Fruit fly (Drosophila melanogaster) whole organism, embryonic: ENCODE data around the gene Gclc.

Experiments used
- Atf3 ChIP-seq: fragments of 200-800 bp; sonication (Bioruptor generic); optimal IDR thresholded peaks from 3 replicates; lab custom pipeline; 2016; ENCODE audit warnings: missing biosample characterization, missing genetic modification characterization
- Awh ChIP-seq: fragments of 200-800 bp; sonication (Bioruptor generic); IDR thresholded peaks from 2 replicates; pipeline ENCODE4, ENCODE4 v1.3.6; 2022; ENCODE audit warnings: missing biosample characterization, missing genetic modification characterization
- Bdp1 ChIP-seq: fragments of 200-800 bp; sonication (Bioruptor generic); optimal IDR thresholded peaks from 3 replicates; lab custom pipeline; 2016; ENCODE audit warnings: missing biosample characterization, missing genetic modification characterization
- CG10267 ChIP-seq: fragments of 200-800 bp; sonication (Bioruptor generic); optimal IDR thresholded peaks from 2 replicates; lab custom pipeline; 2018; ENCODE audit warnings: missing biosample characterization, mild to moderate bottlenecking, missing genetic modification characterization, moderate library complexity
- CG10274 ChIP-seq: fragments of 200-800 bp; sonication (Bioruptor generic); optimal IDR thresholded peaks from 3 replicates; lab custom pipeline; 2017; ENCODE audit warnings: missing biosample characterization, mild to moderate bottlenecking, missing genetic modification characterization
- CG12155 ChIP-seq: fragments of 200-800 bp; sonication (Bioruptor generic); optimal IDR thresholded peaks from 3 replicates; lab custom pipeline; 2016; ENCODE audit warnings: missing biosample characterization, missing genetic modification characterization
- CG12219 ChIP-seq: fragments of 200-800 bp; sonication (Bioruptor generic); optimal IDR thresholded peaks from 3 replicates; lab custom pipeline; 2018; ENCODE audit warnings: missing biosample characterization, mild to moderate bottlenecking, missing genetic modification characterization
- CG13424 ChIP-seq: fragments of 200-800 bp; sonication (Bioruptor generic); optimal IDR thresholded peaks from 2 replicates; lab custom pipeline; 2019; ENCODE audit warnings: missing biosample characterization, mild to moderate bottlenecking, missing genetic modification characterization, moderate library complexity
- CG14014 ChIP-seq: fragments of 200-800 bp; sonication (Bioruptor generic); IDR thresholded peaks from 2 replicates; pipeline ENCODE4 v1.3.6; 2022; ENCODE audit warnings: missing biosample characterization, missing genetic modification characterization
- CG14710 ChIP-seq: fragments of 200-800 bp; sonication (Bioruptor generic); optimal IDR thresholded peaks from 3 replicates; lab custom pipeline; 2019; ENCODE audit warnings: missing biosample characterization, mild to moderate bottlenecking, missing genetic modification characterization, moderate library complexity
- CG15601 ChIP-seq: fragments of 200-800 bp; sonication (Bioruptor generic); optimal IDR thresholded peaks from 3 replicates; lab custom pipeline; 2019; ENCODE audit warnings: missing biosample characterization, mild to moderate bottlenecking, missing genetic modification characterization, moderate library complexity
- CG1603 ChIP-seq: fragments of 200-800 bp; sonication (Bioruptor generic); optimal IDR thresholded peaks from 2 replicates; lab custom pipeline; 2019; ENCODE audit warnings: missing biosample characterization, mild to moderate bottlenecking, missing genetic modification characterization, moderate library complexity
- CG18011 ChIP-seq: fragments of 200-800 bp; sonication (Bioruptor generic); optimal IDR thresholded peaks from 2 replicates; lab custom pipeline; 2017; ENCODE audit warnings: missing biosample characterization, missing genetic modification characterization, mild to moderate bottlenecking, moderate library complexity, missing genotype
- CG2678 ChIP-seq: fragments of 200-800 bp; sonication (Bioruptor generic); optimal IDR thresholded peaks from 3 replicates; lab custom pipeline; 2019; ENCODE audit warnings: missing biosample characterization, mild to moderate bottlenecking, missing genetic modification characterization, moderate library complexity
- CG3407 ChIP-seq: fragments of 200-800 bp; sonication (Bioruptor generic); optimal IDR thresholded peaks from 2 replicates; lab custom pipeline; 2018; ENCODE audit warnings: missing biosample characterization, mild to moderate bottlenecking, missing genetic modification characterization
- CG42726 ChIP-seq: fragments of 200-800 bp; sonication (Bioruptor generic); IDR thresholded peaks from 2 replicates; pipeline ENCODE4 v1.3.6; 2022; ENCODE audit warnings: missing biosample characterization, missing genetic modification characterization; ENCODE audit not compliant: partially characterized antibody
- CG4707 ChIP-seq: fragments of 200-800 bp; sonication (Bioruptor generic); optimal IDR thresholded peaks from 2 replicates; lab custom pipeline; 2018; ENCODE audit warnings: missing biosample characterization, mild to moderate bottlenecking, missing genetic modification characterization, moderate library complexity
- CG6765 ChIP-seq: fragments of 200-800 bp; sonication (Bioruptor generic); optimal IDR thresholded peaks from 3 replicates; lab custom pipeline; 2017; ENCODE audit warnings: missing biosample characterization, mild to moderate bottlenecking, missing genetic modification characterization
- CG9437 ChIP-seq: fragments of 200-800 bp; sonication (Bioruptor generic); optimal IDR thresholded peaks from 2 replicates; lab custom pipeline; 2018; ENCODE audit warnings: missing biosample characterization, mild to moderate bottlenecking, missing genetic modification characterization
- CG9817 ChIP-seq: fragments of 200-800 bp; sonication (Bioruptor generic); optimal IDR thresholded peaks from 2 replicates; lab custom pipeline; 2018; ENCODE audit warnings: missing biosample characterization, mild to moderate bottlenecking, missing genetic modification characterization, moderate library complexity
- Dad ChIP-seq: fragments of 200-800 bp; sonication (Bioruptor generic); optimal IDR thresholded peaks from 3 replicates; lab custom pipeline; 2016; ENCODE audit warnings: missing biosample characterization, missing genetic modification characterization
- Doc3 ChIP-seq: fragments of 200-800 bp; sonication (Bioruptor generic); IDR thresholded peaks from 3 replicates; pipeline ENCODE4 v1.3.6; 2022; ENCODE audit warnings: missing biosample characterization, missing genetic modification characterization; ENCODE audit not compliant: partially characterized antibody
- E2f1 ChIP-seq: fragments of 200-800 bp; sonication (Bioruptor generic); IDR thresholded peaks from 2 replicates; pipeline ENCODE4 v1.3.6; 2022; ENCODE audit warnings: missing biosample characterization, missing genetic modification characterization
- Ets65A ChIP-seq: fragments of 200-800 bp; sonication (Bioruptor generic); peaks from one replicate; lab custom pipeline; 2016; ENCODE audit warnings: missing biosample characterization, missing genetic modification characterization
- H15 ChIP-seq: fragments of 200-800 bp; sonication (Bioruptor generic); IDR thresholded peaks from 3 replicates; pipeline ENCODE4 v1.3.6; 2022; ENCODE audit warnings: missing biosample characterization, missing genetic modification characterization
- HLH3B ChIP-seq: fragments of 200-800 bp; sonication (Bioruptor generic); IDR thresholded peaks from 2 replicates; pipeline ENCODE4 v1.3.6; 2022; ENCODE audit warnings: missing biosample characterization, missing genetic modification characterization
- HLH4C ChIP-seq: fragments of 200-800 bp; sonication (Bioruptor generic); IDR thresholded peaks from 3 replicates; pipeline ENCODE4 v1.3.6; 2022; ENCODE audit warnings: missing biosample characterization, missing genetic modification characterization; ENCODE audit not compliant: partially characterized antibody
- Nf-YC ChIP-seq: fragments of 200-800 bp; optimal IDR thresholded peaks from 3 replicates; lab custom pipeline; 2019; ENCODE audit warnings: missing biosample characterization, mild to moderate bottlenecking, missing genetic modification characterization, moderate library complexity
- PHDP ChIP-seq: fragments of 200-800 bp; sonication (Bioruptor generic); optimal IDR thresholded peaks from 3 replicates; lab custom pipeline; 2018; ENCODE audit warnings: missing biosample characterization, mild to moderate bottlenecking, missing genetic modification characterization, moderate library complexity
- Sin3A ChIP-seq: fragments of >200 bp; optimal IDR thresholded peaks from 2 replicates; lab custom pipeline; 2018
- Sox100B ChIP-seq: fragments of 200-800 bp; sonication (Bioruptor generic); optimal IDR thresholded peaks from 3 replicates; lab custom pipeline; 2018; ENCODE audit warnings: missing biosample characterization, mild to moderate bottlenecking, missing genetic modification characterization
- TFAM ChIP-seq: fragments of 200-800 bp; sonication (Bioruptor generic); optimal IDR thresholded peaks from 2 replicates; lab custom pipeline; 2017; ENCODE audit warnings: missing biosample characterization, missing genetic modification characterization, inconsistent platforms
- Trl ChIP-seq, 3 experiments: fragments of >200 bp in 2 of 3; fragments of 200-800 bp in 1 of 3; sonication (Bioruptor generic) in 1 of 3; optimal IDR thresholded peaks; 2 replicates in 1 of 3; 3 replicates in 2 of 3; lab custom pipeline; 2016 to 2017; ENCODE audit warnings: missing biosample characterization in 1 of 3, missing genetic modification characterization in 1 of 3
- bbx ChIP-seq: fragments of 200-800 bp; sonication (Bioruptor generic); IDR thresholded peaks from 2 replicates; pipeline ENCODE4 v1.3.6; 2022; ENCODE audit warnings: missing biosample characterization, missing genetic modification characterization; ENCODE audit not compliant: partially characterized antibody
- bigmax ChIP-seq: fragments of 200-800 bp; sonication (Bioruptor generic); optimal IDR thresholded peaks from 2 replicates; lab custom pipeline; 2018; ENCODE audit warnings: missing biosample characterization, mild to moderate bottlenecking, missing genetic modification characterization
- chif ChIP-seq, 2 experiments: fragments of 200-800 bp; sonication (Bioruptor generic); optimal IDR thresholded peaks; 3 replicates each; lab custom pipeline; 2016; ENCODE audit warnings: missing biosample characterization in 2 of 2, missing genetic modification characterization in 2 of 2
- ci ChIP-seq: fragments of 200-800 bp; sonication (Bioruptor generic); IDR thresholded peaks from 3 replicates; pipeline ENCODE4 v1.3.6; 2022; ENCODE audit warnings: missing biosample characterization, missing genetic modification characterization
- dmrt99B ChIP-seq: fragments of 200-800 bp; sonication (Bioruptor generic); optimal IDR thresholded peaks from 2 replicates; lab custom pipeline; 2018; ENCODE audit warnings: missing biosample characterization, mild to moderate bottlenecking, missing genetic modification characterization, moderate library complexity
- ems ChIP-seq: fragments of 200-800 bp; sonication (Bioruptor generic); optimal IDR thresholded peaks from 3 replicates; lab custom pipeline; 2016; ENCODE audit warnings: missing biosample characterization, missing genetic modification characterization
- gt ChIP-seq: fragments of 200-800 bp; sonication (Bioruptor generic); IDR thresholded peaks from 2 replicates; pipeline ENCODE4 v1.3.6; 2022; ENCODE audit warnings: missing biosample characterization, missing genetic modification characterization
- h ChIP-seq: fragments of >200 bp; optimal IDR thresholded peaks from 2 replicates; lab custom pipeline; 2017
- lmd ChIP-seq: fragments of 200-800 bp; sonication (Bioruptor generic); IDR thresholded peaks from 2 replicates; pipeline ENCODE4 v1.3.6; 2022; ENCODE audit warnings: missing biosample characterization, missing genetic modification characterization
- lov ChIP-seq, 2 experiments: fragments of 200-800 bp in 1 of 2; fragments of >200 bp in 1 of 2; sonication (Bioruptor generic) in 1 of 2; IDR thresholded peaks in 1 of 2; optimal IDR thresholded peaks in 1 of 2; 2 replicates in 1 of 2; 3 replicates in 1 of 2; pipeline versions ENCODE4 v1.3.6 to Lab custom; 2017 to 2022; ENCODE audit warnings: missing biosample characterization in 1 of 2, missing genetic modification characterization in 1 of 2
- mam ChIP-seq: fragments of 200-800 bp; sonication (Bioruptor generic); optimal IDR thresholded peaks from 3 replicates; lab custom pipeline; 2016; ENCODE audit warnings: missing biosample characterization, missing genetic modification characterization
- pho ChIP-seq: fragments of 200-800 bp; sonication (Bioruptor generic); optimal IDR thresholded peaks from 2 replicates; lab custom pipeline; 2016; ENCODE audit warnings: missing biosample characterization, missing genetic modification characterization
- run ChIP-seq: fragments of 200-800 bp; sonication (Bioruptor generic); optimal IDR thresholded peaks from 3 replicates; lab custom pipeline; 2018; ENCODE audit warnings: missing biosample characterization, mild to moderate bottlenecking, missing genetic modification characterization
- sna ChIP-seq: fragments of 200-800 bp; sonication (Bioruptor generic); IDR thresholded peaks from 2 replicates; pipeline ENCODE4 v1.3.6; 2022; ENCODE audit warnings: missing biosample characterization, missing genetic modification characterization; ENCODE audit not compliant: partially characterized antibody
- toy ChIP-seq: fragments of 200-800 bp; sonication (Bioruptor generic); IDR thresholded peaks from 2 replicates; pipeline ENCODE4 v1.3.6; 2022; ENCODE audit warnings: missing biosample characterization, missing genetic modification characterization
- unc-4 ChIP-seq: fragments of 200-800 bp; sonication (Bioruptor generic); IDR thresholded peaks from 2 replicates; pipeline ENCODE4 v1.3.6; 2022; ENCODE audit warnings: missing biosample characterization, missing genetic modification characterization; ENCODE audit not compliant: partially characterized antibody
- usp ChIP-seq: fragments of >200 bp; optimal IDR thresholded peaks from 2 replicates; lab custom pipeline; 2017; ENCODE audit warnings: missing biosample characterization, missing genetic modification characterization

The Gclc gene

dm6 chrX:8157294-8157693 lies 41.3 kb upstream of the Gclc start, which contains the start of the genes Traf6 and GIIIspla2 (continued):
- TF ChIP-seq CG9817 (tag; lab: Kevin White, UChicago) (peak; percentile 88), run (tag; lab: Kevin White, UChicago) (no peak), bbx (GFP tag; lab: Robert Waterston, UW) (no peak), CG18011 (peak; percentile 67), CG14014 (GFP tag; lab: Robert Waterston, UW) (peak; percentile 73), CG10267 (tag; lab: Kevin White, UChicago) (peak; percentile 95), ems (peak; percentile 63), Atf3 (GFP tag; lab: Kevin White, UChicago) (peak; percentile 60), HLH3B (GFP tag; lab: Robert Waterston, UW) (peak; percentile 71), bigmax (GFP tag; lab: Kevin White, UChicago) (no peak), Trl (optimal IDR thresholded peaks at IDR 0.05; lab: Kevin White, UChicago) (no peak), Trl (GFP tag; optimal IDR thresholded peaks at IDR 0.05; lab: Kevin White, UChicago) (peak; percentile 64), Sox100B (no peak), Awh (GFP tag; lab: Robert Waterston, UW) (no peak), ci (GFP tag; lab: Robert Waterston, UW) (peak; percentile 81), CG1603 (peak; percentile 90), Doc3 (GFP tag; lab: Robert Waterston, UW) (no peak), CG6765 (peak; percentile 30), E2f1 (peak; percentile 81), CG13424 (tag; lab: Kevin White, UChicago) (peak; percentile 83), usp (GFP tag; lab: Kevin White, UChicago) (no peak), CG9437 (GFP tag; lab: Kevin White, UChicago) (peak; percentile 70), CG14710 (tag; lab: Kevin White, UChicago) (peak; percentile 84), CG2678 (tag; lab: Kevin White, UChicago) (no peak), PHDP (tag; lab: Kevin White, UChicago) (peak; percentile 80), lmd (GFP tag; lab: Robert Waterston, UW) (peak; percentile 82), TFAM (no peak), Bdp1 (GFP tag; lab: Kevin White, UChicago) (peak; percentile 74), CG4707 (no peak), h (lab: Kevin White, UChicago) (no peak), lov (optimal IDR thresholded peaks at IDR 0.05; lab: Kevin White, UChicago) (no peak), lov (GFP tag; IDR thresholded peaks at IDR 0.05; lab: Robert Waterston, UW) (peak; percentile 63; the same call in 1 of the 3 replicates), CG15601 (tag; lab: Kevin White, UChicago) (peak; percentile 37), sna (0 out of 2 replicates have a peak, but pooled peaks have one; percentile 40), gt (GFP tag; lab: Robert Waterston, UW) (peak; percentile 59; the same call in 1 of the 2 replicates), CG42726 (GFP tag; lab: Robert Waterston, UW) (no peak), dmrt99B (tag; lab: Kevin White, UChicago) (no peak), pho (GFP tag; lab: Kevin White, UChicago) (peak; percentile 77), Ets65A (GFP tag; lab: Kevin White, UChicago) (peak; percentile 97), toy (GFP tag; lab: Robert Waterston, UW) (no peak; the same call in 1 of the 2 replicates), HLH4C (GFP tag; lab: Robert Waterston, UW) (0 out of 3 replicates have a peak, but pooled peaks have one; percentile 26), mam (GFP tag; lab: Kevin White, UChicago) (peak; percentile 79), CG12155 (GFP tag; lab: Kevin White, UChicago) (peak; percentile 77), CG3407 (GFP tag; lab: Kevin White, UChicago) (peak; percentile 48), Dad (GFP tag; lab: Kevin White, UChicago) (peak; percentile 60), chif (GFP tag; optimal IDR thresholded peaks at IDR 0.05; lab: Kevin White, UChicago) (peak; percentile 55 to 61), CG12219 (peak; percentile 57), unc-4 (GFP tag; lab: Robert Waterston, UW) (0 out of 2 replicates have a peak, but pooled peaks have one; percentile 25), CG10274 (GFP tag; lab: Kevin White, UChicago) (peak; percentile 32), H15 (GFP tag; lab: Robert Waterston, UW) (peak; percentile 75), Nf-YC (peak; percentile 73), Sin3A (peak; percentile 75)
